Worm (Caenorhabditis elegans): ENCODE measurements around the gene atg-16.2.

DNA sequence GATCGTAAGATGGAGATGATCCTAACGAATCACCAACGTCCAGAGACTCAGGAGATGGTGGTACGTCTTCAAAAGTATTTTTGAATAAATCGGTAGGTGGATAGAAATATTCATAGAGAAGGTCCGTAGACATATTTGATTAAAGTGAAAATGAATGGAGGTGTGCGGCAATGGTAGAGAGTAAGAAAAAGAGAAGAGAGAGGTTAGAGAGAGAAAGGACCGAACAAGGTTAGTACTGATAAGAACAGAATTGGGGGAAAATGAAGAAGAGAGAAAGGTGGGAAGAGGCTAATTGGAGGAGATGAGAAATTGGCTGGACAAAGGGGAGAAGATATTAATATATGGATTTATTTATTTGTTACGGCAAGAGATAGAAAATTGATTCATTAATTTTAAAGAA is 3.5 kb downstream of the atg-16.2 start, which contains the start of gene nhr-22:
- TF ChIP-seq W03F9.2 (tag; optimal IDR thresholded peaks at IDR 0.05), result no peak
- TF ChIP-seq him-1 (tag; optimal IDR thresholded peaks at IDR 0.05), result no peak
- TF ChIP-seq dao-5 (tag; optimal IDR thresholded peaks at IDR 0.05), result no peak
